Fruit fly (Drosophila melanogaster) whole organism, embryonic: Measurements from ENCODE around the gene CG1840.
A peak's percentile ranks its signal among the peaks of the same experiment; 100 is the strongest.

ENCODE experiments used
- Ada2b ChIP-seq: fragments of 200-800 bp; sonication (Bioruptor generic); IDR thresholded peaks from 2 replicates; pipeline ENCODE4 v1.3.6; 2022; ENCODE audit warnings: missing biosample characterization, missing genetic modification characterization
- CG10431 ChIP-seq: fragments of 200-800 bp; sonication (Bioruptor generic); optimal IDR thresholded peaks from 3 replicates; lab custom pipeline; 2018; ENCODE audit warnings: missing biosample characterization, mild to moderate bottlenecking, missing genetic modification characterization
- CG10565 ChIP-seq: fragments of 200-800 bp; sonication (Bioruptor generic); optimal IDR thresholded peaks from 3 replicates; lab custom pipeline; 2016; ENCODE audit warnings: missing biosample characterization, mild to moderate bottlenecking, missing genetic modification characterization
- CG11560 ChIP-seq: fragments of 200-800 bp; sonication (Bioruptor generic); IDR thresholded peaks from 3 replicates; pipeline ENCODE4 v1.3.6; 2022; ENCODE audit warnings: missing biosample characterization, missing genetic modification characterization
- CG12236 ChIP-seq: fragments of 200-800 bp; sonication (Bioruptor generic); optimal IDR thresholded peaks from 2 replicates; lab custom pipeline; 2016; ENCODE audit warnings: missing biosample characterization, missing genetic modification characterization
- CG12391 ChIP-seq: fragments of 200-800 bp; sonication (Bioruptor generic); optimal IDR thresholded peaks from 3 replicates; lab custom pipeline; 2018; ENCODE audit warnings: missing biosample characterization, mild to moderate bottlenecking, missing genetic modification characterization, moderate library complexity
- CG13424 ChIP-seq: fragments of 200-800 bp; sonication (Bioruptor generic); optimal IDR thresholded peaks from 2 replicates; lab custom pipeline; 2019; ENCODE audit warnings: missing biosample characterization, mild to moderate bottlenecking, missing genetic modification characterization, moderate library complexity
- CG14667 ChIP-seq: fragments of 200-800 bp; sonication (Bioruptor generic); IDR thresholded peaks from 2 replicates; pipeline ENCODE4 v1.3.6; 2022; ENCODE audit warnings: missing biosample characterization, missing genetic modification characterization
- CG1603 ChIP-seq: fragments of 200-800 bp; sonication (Bioruptor generic); optimal IDR thresholded peaks from 2 replicates; lab custom pipeline; 2019; ENCODE audit warnings: missing biosample characterization, mild to moderate bottlenecking, missing genetic modification characterization, moderate library complexity
- CG16779 ChIP-seq: fragments of 200-800 bp; sonication (Bioruptor generic); IDR thresholded peaks from 2 replicates; pipeline ENCODE4 v1.3.6; 2022; ENCODE audit warnings: missing biosample characterization, missing genetic modification characterization
- CG17568 ChIP-seq: fragments of 200-800 bp; sonication (Bioruptor generic); optimal IDR thresholded peaks from 2 replicates; lab custom pipeline; 2018; ENCODE audit warnings: missing biosample characterization, mild to moderate bottlenecking, missing genetic modification characterization, moderate library complexity
- CG2129 ChIP-seq: fragments of 200-800 bp; sonication (Bioruptor generic); IDR thresholded peaks from 2 replicates; pipeline ENCODE4 v1.3.6; 2022; ENCODE audit warnings: missing biosample characterization, missing genetic modification characterization; ENCODE audit not compliant: partially characterized antibody
- CG30020 ChIP-seq: fragments of 200-800 bp; optimal IDR thresholded peaks from 2 replicates; lab custom pipeline; 2019; ENCODE audit warnings: missing biosample characterization, mild to moderate bottlenecking, missing genetic modification characterization, moderate library complexity
- CG5180 ChIP-seq: fragments of 200-800 bp; sonication (Bioruptor generic); optimal IDR thresholded peaks from 3 replicates; lab custom pipeline; 2017; ENCODE audit warnings: missing biosample characterization, missing genetic modification characterization, mild to moderate bottlenecking, moderate library complexity, missing genetic modification reagents
- CG6175 ChIP-seq: fragments of 200-800 bp; sonication (Bioruptor generic); IDR thresholded peaks from 3 replicates; pipeline ENCODE4 v1.3.6; 2022; ENCODE audit warnings: missing biosample characterization, missing genetic modification characterization
- CG6254 ChIP-seq: fragments of 200-800 bp; sonication (Bioruptor generic); optimal IDR thresholded peaks from 3 replicates; lab custom pipeline; 2017; ENCODE audit warnings: mild to moderate bottlenecking, missing biosample characterization, missing genetic modification reagents, missing genetic modification characterization
- CG6654 ChIP-seq: fragments of 200-800 bp; sonication (Bioruptor generic); optimal IDR thresholded peaks from 2 replicates; lab custom pipeline; 2017; ENCODE audit warnings: missing biosample characterization, mild to moderate bottlenecking, missing genetic modification characterization
- CG7556 ChIP-seq: fragments of 200-800 bp; sonication (Bioruptor generic); optimal IDR thresholded peaks from 2 replicates; lab custom pipeline; 2017; ENCODE audit warnings: missing biosample characterization, mild to moderate bottlenecking, missing genetic modification characterization
- CG9932 ChIP-seq: fragments of 200-800 bp; sonication (Bioruptor generic); IDR thresholded peaks from 2 replicates; pipeline ENCODE4 v1.3.6; 2022; ENCODE audit warnings: missing biosample characterization, missing genetic modification characterization
- Doc2 ChIP-seq: fragments of 200-800 bp; sonication (Bioruptor generic); IDR thresholded peaks from 2 replicates; pipeline ENCODE4 v1.3.6; 2022; ENCODE audit warnings: missing biosample characterization, missing genetic modification characterization
- Dp ChIP-seq: fragments of 200-800 bp; sonication (Bioruptor generic); optimal IDR thresholded peaks from 2 replicates; lab custom pipeline; 2018; ENCODE audit warnings: missing biosample characterization, mild to moderate bottlenecking, missing genetic modification characterization, moderate library complexity
- E2f1 ChIP-seq: fragments of 200-800 bp; sonication (Bioruptor generic); IDR thresholded peaks from 2 replicates; pipeline ENCODE4 v1.3.6; 2022; ENCODE audit warnings: missing biosample characterization, missing genetic modification characterization
- Fer3 ChIP-seq: fragments of 200-800 bp; sonication (Bioruptor generic); optimal IDR thresholded peaks from 2 replicates; lab custom pipeline; 2018; ENCODE audit warnings: missing biosample characterization, mild to moderate bottlenecking, missing genetic modification characterization, moderate library complexity
- Gsc ChIP-seq: fragments of 200-800 bp; sonication (Bioruptor generic); IDR thresholded peaks from 2 replicates; pipeline ENCODE4 v1.3.6; 2022; ENCODE audit warnings: missing biosample characterization, missing genetic modification characterization
- Hsf ChIP-seq: fragments of 200-800 bp; sonication (Bioruptor generic); optimal IDR thresholded peaks from 3 replicates; lab custom pipeline; 2016; ENCODE audit warnings: missing biosample characterization, missing genetic modification characterization
- MESR4 ChIP-seq: fragments of 200-800 bp; sonication (Bioruptor generic); optimal IDR thresholded peaks from 2 replicates; lab custom pipeline; 2018; ENCODE audit warnings: missing biosample characterization, mild to moderate bottlenecking, missing genetic modification characterization, moderate library complexity
- Med ChIP-seq: fragments of 200-800 bp; sonication (Bioruptor generic); peaks from one replicate; lab custom pipeline; 2016; ENCODE audit warnings: missing biosample characterization, missing genetic modification characterization, mild to moderate bottlenecking, inconsistent platforms, moderate library complexity
- Opbp ChIP-seq: fragments of 200-800 bp; sonication (Bioruptor generic); IDR thresholded peaks from 3 replicates; pipeline ENCODE4 v1.3.6; 2022; ENCODE audit warnings: missing biosample characterization, missing genetic modification characterization; ENCODE audit not compliant: partially characterized antibody
- PHDP ChIP-seq: fragments of 200-800 bp; sonication (Bioruptor generic); optimal IDR thresholded peaks from 3 replicates; lab custom pipeline; 2018; ENCODE audit warnings: missing biosample characterization, mild to moderate bottlenecking, missing genetic modification characterization, moderate library complexity
- Ssrp ChIP-seq: fragments of 200-800 bp; sonication (Bioruptor generic); optimal IDR thresholded peaks from 2 replicates; lab custom pipeline; 2018; ENCODE audit warnings: missing biosample characterization, mild to moderate bottlenecking, missing genetic modification characterization, moderate library complexity
- Trl ChIP-seq, 3 experiments: fragments of >200 bp in 2 of 3; fragments of 200-800 bp in 1 of 3; sonication (Bioruptor generic) in 1 of 3; optimal IDR thresholded peaks; 2 replicates in 1 of 3; 3 replicates in 2 of 3; lab custom pipeline; 2016 to 2017; ENCODE audit warnings: missing biosample characterization in 1 of 3, missing genetic modification characterization in 1 of 3
- az2 ChIP-seq: fragments of 200-800 bp; sonication (Bioruptor generic); optimal IDR thresholded peaks from 3 replicates; lab custom pipeline; 2016; ENCODE audit warnings: missing biosample characterization, missing genetic modification characterization
- corto ChIP-seq: fragments of 200-800 bp; sonication (Bioruptor generic); optimal IDR thresholded peaks from 2 replicates; lab custom pipeline; 2016; ENCODE audit warnings: missing biosample characterization, mild to moderate bottlenecking, missing genetic modification characterization, moderate library complexity
- dan ChIP-seq: fragments of 200-800 bp; sonication (Bioruptor generic); IDR thresholded peaks from 2 replicates; pipeline ENCODE4 v1.3.6; 2022; ENCODE audit warnings: missing biosample characterization, missing genetic modification characterization
- exex ChIP-seq: fragments of 200-800 bp; sonication (Bioruptor generic); optimal IDR thresholded peaks from 4 replicates; lab custom pipeline; 2018; ENCODE audit warnings: missing biosample characterization, mild to moderate bottlenecking, missing genetic modification characterization, moderate library complexity
- fd3F ChIP-seq: fragments of 200-800 bp; sonication (Bioruptor generic); optimal IDR thresholded peaks from 2 replicates; lab custom pipeline; 2018; ENCODE audit warnings: missing biosample characterization, mild to moderate bottlenecking, missing genetic modification characterization, moderate library complexity
- inv ChIP-seq: fragments of 200-800 bp; sonication (Bioruptor generic); IDR thresholded peaks from 2 replicates; pipeline ENCODE4 v1.3.6; 2022; ENCODE audit warnings: missing biosample characterization, missing genetic modification characterization; ENCODE audit not compliant: partially characterized antibody
- jigr1 ChIP-seq: fragments of 200-800 bp; sonication (Bioruptor generic); IDR thresholded peaks from 3 replicates; pipeline ENCODE4 v1.3.6; 2022; ENCODE audit warnings: missing biosample characterization, missing genetic modification characterization
- kay ChIP-seq: fragments of 200-800 bp; sonication (Bioruptor generic); optimal IDR thresholded peaks from 2 replicates; lab custom pipeline; 2016; ENCODE audit warnings: missing biosample characterization, missing genetic modification characterization
- ken ChIP-seq: fragments of 200-800 bp; sonication (Bioruptor generic); IDR thresholded peaks from 3 replicates; pipeline ENCODE4 v1.3.6; 2022; ENCODE audit warnings: missing biosample characterization, missing genetic modification characterization
- kni ChIP-seq: fragments of 200-800 bp; sonication (Bioruptor generic); optimal IDR thresholded peaks from 3 replicates; lab custom pipeline; 2017; ENCODE audit warnings: mild to moderate bottlenecking, missing biosample characterization, missing genetic modification reagents, missing genetic modification characterization
- nom ChIP-seq: fragments of 200-800 bp; sonication (Bioruptor generic); optimal IDR thresholded peaks from 2 replicates; lab custom pipeline; 2017; ENCODE audit warnings: missing biosample characterization, missing genetic modification characterization, mild to moderate bottlenecking, moderate library complexity, missing genetic modification reagents
- pb ChIP-seq: fragments of 200-800 bp; sonication (Bioruptor generic); optimal IDR thresholded peaks from 3 replicates; lab custom pipeline; 2016; ENCODE audit warnings: missing biosample characterization, missing genetic modification characterization
- sna ChIP-seq: fragments of 200-800 bp; sonication (Bioruptor generic); IDR thresholded peaks from 2 replicates; pipeline ENCODE4 v1.3.6; 2022; ENCODE audit warnings: missing biosample characterization, missing genetic modification characterization; ENCODE audit not compliant: partially characterized antibody
- stwl ChIP-seq: fragments of 200-800 bp; sonication (Bioruptor generic); optimal IDR thresholded peaks from 3 replicates; lab custom pipeline; 2018; ENCODE audit warnings: missing biosample characterization, mild to moderate bottlenecking, missing genetic modification characterization, moderate library complexity
- trem ChIP-seq: fragments of 200-800 bp; optimal IDR thresholded peaks from 3 replicates; lab custom pipeline; 2019; ENCODE audit warnings: missing biosample characterization, mild to moderate bottlenecking, missing genetic modification characterization, moderate library complexity
- tup ChIP-seq: fragments of 200-800 bp; sonication (Bioruptor generic); optimal IDR thresholded peaks from 2 replicates; lab custom pipeline; 2016; ENCODE audit warnings: missing biosample characterization, mild to moderate bottlenecking, missing genetic modification characterization, moderate library complexity
- vfl ChIP-seq: fragments of 200-800 bp; sonication (Bioruptor generic); optimal IDR thresholded peaks from 2 replicates; lab custom pipeline; 2016; ENCODE audit warnings: missing biosample characterization, missing genetic modification characterization
- vnd ChIP-seq: fragments of 200-800 bp; sonication (Bioruptor generic); IDR thresholded peaks from 3 replicates; pipeline ENCODE4 v1.3.6; 2022; ENCODE audit warnings: missing biosample characterization, missing genetic modification characterization; ENCODE audit not compliant: partially characterized antibody
- vvl ChIP-seq: fragments of 200-800 bp; sonication (Bioruptor generic); IDR thresholded peaks from 2 replicates; pipeline ENCODE4 v1.3.6; 2022; ENCODE audit warnings: missing biosample characterization, missing genetic modification characterization

Gene CG1840

DNA sequence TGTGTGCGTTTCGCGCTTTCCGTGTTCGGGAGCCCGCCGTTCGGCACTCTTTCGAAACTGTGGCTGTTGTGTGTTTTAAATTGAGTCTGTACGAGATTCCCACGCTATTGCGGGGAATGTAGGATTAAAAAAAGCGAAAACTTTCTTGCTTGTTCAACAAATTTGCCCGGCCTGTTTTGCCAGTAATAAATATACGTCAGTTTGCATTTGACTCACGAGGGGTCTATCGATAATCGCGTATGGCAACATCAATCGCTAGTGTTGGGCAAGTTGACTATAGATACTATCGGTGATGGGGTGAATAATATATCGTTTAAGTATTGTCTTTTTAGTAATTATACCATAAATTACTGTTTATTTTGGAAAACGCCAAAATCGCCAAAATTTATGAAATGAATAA, 17.0 kb downstream of the CG1840 start, which contains the start of gene Upf1 (continued):
- TF ChIP-seq CG7556 (GFP tag; lab: Kevin White, UChicago) (no peak), CG6254 (GFP tag; lab: Kevin White, UChicago) (no peak), MESR4 (GFP tag; lab: Kevin White, UChicago) (peak; percentile 59), CG1603 (tag; lab: Kevin White, UChicago) (no peak), Ssrp (tag; lab: Kevin White, UChicago) (no peak), Gsc (GFP tag; lab: Robert Waterston, UW) (no peak), kay (GFP tag; lab: Kevin White, UChicago) (no peak), CG30020 (tag; lab: Kevin White, UChicago) (peak; percentile 49), CG17568 (GFP tag; lab: Kevin White, UChicago) (no peak), CG10565 (GFP tag; lab: Kevin White, UChicago) (no peak), PHDP (tag; lab: Kevin White, UChicago) (no peak), CG2129 (GFP tag; lab: Robert Waterston, UW) (peak; percentile 79), tup (GFP tag; lab: Kevin White, UChicago) (no peak), CG9932 (GFP tag; lab: Robert Waterston, UW) (peak; percentile 73), inv (GFP tag; lab: Robert Waterston, UW) (peak; percentile 92), ken (GFP tag; lab: Robert Waterston, UW) (no peak), E2f1 (GFP tag; lab: Robert Waterston, UW) (no peak), CG12236 (no peak), exex (no peak), vfl (GFP tag; lab: Kevin White, UChicago) (no peak), CG12391 (tag; lab: Kevin White, UChicago) (peak; percentile 16), az2 (GFP tag; lab: Kevin White, UChicago) (no peak), trem (tag; lab: Kevin White, UChicago) (peak; percentile 27), Opbp (peak; percentile 94), jigr1 (GFP tag; lab: Robert Waterston, UW) (no peak; the same call in 2 of the 3 replicates), fd3F (GFP tag; lab: Kevin White, UChicago) (no peak), CG6175 (GFP tag; lab: Robert Waterston, UW) (no peak), stwl (peak; percentile 70), CG6654 (GFP tag; lab: Kevin White, UChicago) (no peak), Med (GFP tag; lab: Kevin White, UChicago) (peak; percentile 83), pb (GFP tag; lab: Kevin White, UChicago) (no peak), CG14667 (GFP tag; lab: Robert Waterston, UW) (no peak), vnd (GFP tag; lab: Robert Waterston, UW) (peak; percentile 87), CG10431 (GFP tag; lab: Kevin White, UChicago) (no peak), Ada2b (no peak), vvl (GFP tag; lab: Robert Waterston, UW) (peak; percentile 39; the same call in 1 of the 2 replicates), Trl (optimal IDR thresholded peaks at IDR 0.05; lab: Kevin White, UChicago) (no peak), Trl (GFP tag; optimal IDR thresholded peaks at IDR 0.05; lab: Kevin White, UChicago) (no peak), CG11560 (tag; lab: Robert Waterston, UW) (no peak), Fer3 (tag; lab: Kevin White, UChicago) (no peak), sna (GFP tag; lab: Robert Waterston, UW) (peak; percentile 82), corto (GFP tag; lab: Kevin White, UChicago) (no peak), CG5180 (GFP tag; lab: Kevin White, UChicago) (no peak), dan (GFP tag; lab: Robert Waterston, UW) (no peak), kni (GFP tag; lab: Kevin White, UChicago) (no peak), nom (GFP tag; lab: Kevin White, UChicago) (no peak), Doc2 (GFP tag; lab: Robert Waterston, UW) (no peak), Hsf (GFP tag; lab: Kevin White, UChicago) (peak; percentile 2), CG13424 (no peak), CG16779 (GFP tag; lab: Robert Waterston, UW) (no peak), Dp (peak; percentile 19)
